Worm (Caenorhabditis elegans) whole organism, L4 larva: ENCODE results near the gene C34B4.5.
"Not testable (repeated sequence)": the region's sequence is repeated elsewhere in the genome, so short reads cannot be mapped to it uniquely, and the experiment has no call there.

ENCODE experiments used
- D1046.2 ChIP-seq: fragments of 200-800 bp; sonication (Bioruptor generic); IDR thresholded peaks from 2 replicates; pipeline ENCODE4 v1.3.6; 2022; ENCODE audit warnings: missing genetic modification characterization, missing compliant biosample characterization
- F44E2.7 ChIP-seq: fragments of 200-800 bp; sonication (Bioruptor generic); IDR thresholded peaks from 2 replicates; pipeline ENCODE4 v2.1.2; 2022; ENCODE audit warnings: missing genetic modification characterization, missing compliant biosample characterization
- F49E8.2 ChIP-seq: sonication (generic microtip); optimal IDR thresholded peaks from 2 replicates; lab custom pipeline; 2016; ENCODE audit warnings: missing compliant biosample characterization, mild to moderate bottlenecking, missing genetic modification characterization, borderline replicate concordance
- R02D3.7 ChIP-seq: fragments of 150-350 bp; sonication (generic microtip); optimal IDR thresholded peaks from 3 replicates; lab custom pipeline; 2014; ENCODE audit warnings: missing biosample characterization, missing genetic modification characterization
- T20F7.1 ChIP-seq: fragments of 200-800 bp; sonication (Bioruptor generic); optimal IDR thresholded peaks from 2 replicates; lab custom pipeline; 2018; ENCODE audit warnings: mild to moderate bottlenecking, missing genetic modification characterization, missing compliant biosample characterization
- Y105C5A.15 ChIP-seq: fragments of 200-800 bp; sonication (Bioruptor generic); IDR thresholded peaks from 2 replicates; pipeline ENCODE4 v1.3.6; 2022; ENCODE audit warnings: missing genetic modification characterization, missing compliant biosample characterization
- ZK337.2 ChIP-seq: fragments of 200-800 bp; sonication (Bioruptor generic); IDR thresholded peaks from 2 replicates; pipeline ENCODE4 v1.3.6; 2022; ENCODE audit warnings: missing genetic modification reagents, missing genetic modification characterization, missing compliant biosample characterization
- ZK546.5 ChIP-seq, 2 experiments: sonication (generic microtip); optimal IDR thresholded peaks; 2 replicates each; lab custom pipeline; 2017; ENCODE audit warnings: missing biosample characterization in 2 of 2, missing genetic modification characterization in 2 of 2
- aly-2 ChIP-seq: sonication (generic microtip); optimal IDR thresholded peaks from 2 replicates; lab custom pipeline; 2018; ENCODE audit warnings: missing biosample characterization, missing genetic modification characterization
- ama-1 ChIP-seq: fragments of 150-350 bp; optimal IDR thresholded peaks from 2 replicates; lab custom pipeline; 2014; ENCODE audit warnings: inconsistent platforms, mixed read lengths
- ceh-20 ChIP-seq: fragments of 200-800 bp; sonication (Bioruptor generic); IDR thresholded peaks from 2 replicates; pipeline ENCODE4 v1.3.6; 2022; ENCODE audit warnings: missing genetic modification reagents, missing genetic modification characterization, missing compliant biosample characterization
- ceh-28 ChIP-seq: fragments of 150-350 bp; optimal IDR thresholded peaks from 2 replicates; lab custom pipeline; 2014; ENCODE audit warnings: missing biosample characterization, missing genetic modification reagents, missing genetic modification characterization
- ceh-62 ChIP-seq: sonication (generic microtip); optimal IDR thresholded peaks from 2 replicates; lab custom pipeline; 2017; ENCODE audit warnings: missing biosample characterization, missing genetic modification characterization
- ces-1 ChIP-seq: fragments of 150-350 bp; sonication (generic microtip); optimal IDR thresholded peaks from 4 replicates; lab custom pipeline; 2014; ENCODE audit warnings: missing biosample characterization, missing genetic modification reagents, missing genetic modification characterization
- cey-2 ChIP-seq: sonication (generic microtip); optimal IDR thresholded peaks from 3 replicates; lab custom pipeline; 2017; ENCODE audit warnings: missing genetic modification characterization, mild to moderate bottlenecking, missing compliant biosample characterization, antibody characterized with exemption, borderline replicate concordance; ENCODE audit not compliant: insufficient read depth
- daf-12 ChIP-seq: fragments of 150-350 bp; optimal IDR thresholded peaks from 2 replicates; lab custom pipeline; 2014; ENCODE audit warnings: missing biosample characterization, missing genetic modification reagents, missing genetic modification characterization
- daf-16 ChIP-seq, 3 experiments: sonication (generic microtip); optimal IDR thresholded peaks; 2 replicates each; lab custom pipeline; 2016 to 2017; ENCODE audit warnings: missing genetic modification characterization in 3 of 3, missing genetic modification reagents in 3 of 3, mild to moderate bottlenecking in 2 of 3, missing compliant biosample characterization in 2 of 3, missing biosample characterization in 1 of 3, moderate library complexity in 1 of 3
- daf-19 ChIP-seq: fragments of 200-800 bp; sonication (Bioruptor generic); conservative IDR thresholded peaks from 2 replicates; pipeline ENCODE4 v1.3.6; 2022; ENCODE audit warnings: missing genetic modification characterization, missing compliant biosample characterization
- dmd-6 ChIP-seq: fragments of 200-800 bp; sonication (Bioruptor generic); IDR thresholded peaks from 2 replicates; pipeline ENCODE4 v1.3.6; 2022; ENCODE audit warnings: missing genetic modification reagents, missing genetic modification characterization, missing compliant biosample characterization
- dve-1 ChIP-seq: sonication (generic microtip); optimal IDR thresholded peaks from 2 replicates; lab custom pipeline; 2017; ENCODE audit warnings: antibody characterized with exemption, mild to moderate bottlenecking, missing genetic modification characterization, missing compliant biosample characterization; ENCODE audit not compliant: insufficient read depth
- hif-1 ChIP-seq, 2 experiments: sonication (generic microtip); optimal IDR thresholded peaks; 2 replicates each; lab custom pipeline; 2016 to 2017; ENCODE audit warnings: missing compliant biosample characterization in 2 of 2, missing genetic modification characterization in 2 of 2, missing genetic modification reagents in 2 of 2, missing genotype in 2 of 2, mild to moderate bottlenecking in 1 of 2
- hmg-1.1 ChIP-seq: fragments of 200-800 bp; sonication (Bioruptor generic); IDR thresholded peaks from 2 replicates; pipeline ENCODE4 v1.3.6; 2022; ENCODE audit warnings: missing genetic modification reagents, missing genetic modification characterization, missing compliant biosample characterization
- lin-1 ChIP-seq: fragments of 200-800 bp; sonication (Bioruptor generic); IDR thresholded peaks from 2 replicates; pipeline ENCODE4 v1.3.6; 2022; ENCODE audit warnings: missing genetic modification reagents, missing genetic modification characterization, missing compliant biosample characterization
- lin-13 ChIP-seq: fragments of 150-350 bp; optimal IDR thresholded peaks from 2 replicates; lab custom pipeline; 2014; ENCODE audit warnings: missing biosample characterization, missing genetic modification reagents, missing genetic modification characterization
- mdt-29 ChIP-seq: fragments of 200-800 bp; sonication (Bioruptor generic); IDR thresholded peaks from 2 replicates; pipeline ENCODE4 v1.3.6; 2022; ENCODE audit warnings: missing genetic modification reagents, missing genetic modification characterization, missing compliant biosample characterization
- mep-1 ChIP-seq: fragments of 150-350 bp; sonication (generic microtip); optimal IDR thresholded peaks from 3 replicates; lab custom pipeline; 2014; ENCODE audit warnings: missing biosample characterization, missing genetic modification characterization
- mes-2 ChIP-seq: sonication (generic microtip); optimal IDR thresholded peaks from 2 replicates; lab custom pipeline; 2016; ENCODE audit warnings: missing genotype, mild to moderate bottlenecking, missing genetic modification characterization, missing compliant biosample characterization; ENCODE audit not compliant: poor library complexity, severe bottlenecking
- mxl-2 ChIP-seq: fragments of 200-800 bp; sonication (Bioruptor generic); conservative IDR thresholded peaks from 2 replicates; pipeline ENCODE4 v1.3.6; 2022; ENCODE audit warnings: missing genetic modification reagents, missing genetic modification characterization, missing compliant biosample characterization
- mxl-3 ChIP-seq: fragments of 200-800 bp; sonication (Bioruptor generic); optimal IDR thresholded peaks from 2 replicates; lab custom pipeline; 2018; ENCODE audit warnings: mild to moderate bottlenecking, missing genetic modification characterization, missing compliant biosample characterization
- nhr-11 ChIP-seq: fragments of 150-350 bp; optimal IDR thresholded peaks from 2 replicates; lab custom pipeline; 2014; ENCODE audit warnings: missing biosample characterization, missing genetic modification characterization
- nhr-25 ChIP-seq: sonication (generic microtip); optimal IDR thresholded peaks from 2 replicates; lab custom pipeline; 2017; ENCODE audit warnings: missing genetic modification characterization, mild to moderate bottlenecking, missing compliant biosample characterization, antibody characterized with exemption, moderate library complexity, borderline replicate concordance; ENCODE audit not compliant: insufficient read depth
- nhr-77 ChIP-seq: fragments of 150-350 bp; optimal IDR thresholded peaks from 2 replicates; lab custom pipeline; 2014; ENCODE audit warnings: missing biosample characterization, missing genetic modification characterization
- php-3 ChIP-seq: fragments of 200-800 bp; sonication (Bioruptor generic); IDR thresholded peaks from 2 replicates; pipeline ENCODE4 v1.3.6; 2022; ENCODE audit warnings: missing genetic modification reagents, missing genetic modification characterization, missing compliant biosample characterization
- pqm-1 ChIP-seq: sonication (generic microtip); optimal IDR thresholded peaks from 2 replicates; lab custom pipeline; 2017; ENCODE audit warnings: missing biosample characterization, missing genetic modification characterization
- rbr-2 ChIP-seq: sonication (generic microtip); optimal IDR thresholded peaks from 2 replicates; lab custom pipeline; 2016; ENCODE audit warnings: missing genotype, missing genetic modification characterization, missing compliant biosample characterization
- skn-1 ChIP-seq: fragments of 150-350 bp; optimal IDR thresholded peaks from 2 replicates; lab custom pipeline; 2014; ENCODE audit warnings: missing biosample characterization, missing genetic modification characterization
- snpc-1.2 ChIP-seq: fragments of 200-800 bp; sonication (Bioruptor generic); IDR thresholded peaks from 2 replicates; pipeline ENCODE4 v1.3.6; 2022; ENCODE audit warnings: missing genetic modification reagents, missing genetic modification characterization, missing compliant biosample characterization
- spr-3 ChIP-seq: fragments of 200-800 bp; sonication (Bioruptor generic); optimal IDR thresholded peaks from 2 replicates; lab custom pipeline; 2018; ENCODE audit warnings: mild to moderate bottlenecking, missing genetic modification characterization, missing compliant biosample characterization
- unc-130 ChIP-seq: sonication (generic microtip); optimal IDR thresholded peaks from 2 replicates; lab custom pipeline; 2016; ENCODE audit warnings: missing genetic modification reagents, missing genetic modification characterization, missing compliant biosample characterization
- vab-7 ChIP-seq: fragments of 200-800 bp; sonication (Bioruptor generic); IDR thresholded peaks from 2 replicates; pipeline ENCODE4 v1.3.6; 2022; ENCODE audit warnings: missing genetic modification reagents, missing genetic modification characterization, missing compliant biosample characterization
- zfp-3 ChIP-seq: fragments of 200-800 bp; sonication (Bioruptor generic); conservative IDR thresholded peaks from 2 replicates; pipeline ENCODE4 v1.3.6; 2022; ENCODE audit warnings: missing genetic modification reagents, missing genetic modification characterization, missing compliant biosample characterization
- zip-11 ChIP-seq: fragments of 200-800 bp; sonication (Bioruptor generic); IDR thresholded peaks from 2 replicates; pipeline ENCODE4 v1.3.6; 2022; ENCODE audit warnings: missing genetic modification characterization, missing compliant biosample characterization

The C34B4.5 gene

ce11 chrV:13130439-13130840 is 34.7 kb downstream of the C34B4.5 start (continued):
- TF ChIP-seq F44E2.7 (GFP tag; lab: Robert Waterston, UW) (no peak), spr-3 (GFP tag; lab: Kevin White, UChicago) (no peak), snpc-1.2 (0 out of 2 replicates have a peak, but pooled peaks have one; percentile 9), hmg-1.1 (GFP tag; lab: Robert Waterston, UW) (peak; percentile 86), zfp-3 (GFP tag; lab: Robert Waterston, UW) (no peak), aly-2 (tag; lab: Kevin White, UChicago) (no peak), T20F7.1 (peak; percentile 24), ZK337.2 (0 out of 2 replicates have a peak, but pooled peaks have one; percentile 20), pqm-1 (tag; lab: Kevin White, UChicago) (peak; percentile 52), ces-1 (GFP tag; lab: Kevin White, UChicago) (no peak)

ce11 chrV:13131487-13131886 is 35.7 kb downstream of the C34B4.5 start:
- TF ChIP-seq F49E8.2 (tag; lab: Kevin White, UChicago) (peak; percentile 11), php-3 (GFP tag; lab: Robert Waterston, UW) (no peak), unc-130 (peak; percentile 68)

ce11 chrV:13133380-13133779 is 37.6 kb downstream of the C34B4.5 start, which contains the start of gene B0365.9:
Gene B0365.9 (minus strand): TSS chrV:13133565.
- TF ChIP-seq cey-2 (no peak), Y105C5A.15 (no peak), zfp-3 (GFP tag; lab: Robert Waterston, UW) (no peak), zip-11 (GFP tag; lab: Robert Waterston, UW) (no peak), R02D3.7 (no peak), nhr-25 (tag; lab: Kevin White, UChicago) (no peak), nhr-11 (tag; lab: Kevin White, UChicago) (no peak)

ce11 chrV:13134786-13135185 is 39.0 kb downstream of the C34B4.5 start, which contains the start of gene clec-225:
Gene clec-225 (minus strand): TSS chrV:13134886.
- not testable (repeated sequence) for TF ChIP-seq dmd-6 (GFP tag; lab: Robert Waterston, UW); R02D3.7; dve-1 (tag; lab: Kevin White, UChicago)

ce11 chrV:13137955-13138354 is 42.2 kb downstream of the C34B4.5 start, which contains the start of gene clec-41:
Gene clec-41 (minus strand): TSS chrV:13138101.
- TF ChIP-seq ceh-28 (tag; lab: Kevin White, UChicago) (no peak), mes-2 (tag; lab: Kevin White, UChicago) (no peak), nhr-77 (tag; lab: Kevin White, UChicago) (no peak), daf-12 (tag; lab: Kevin White, UChicago) (no peak), vab-7 (GFP tag; lab: Robert Waterston, UW) (no peak), ceh-20 (GFP tag; lab: Robert Waterston, UW) (no peak), spr-3 (GFP tag; lab: Kevin White, UChicago) (no peak), ama-1 (lab: Kevin White, UChicago) (no peak), lin-1 (peak; percentile 85), hif-1 (tag; optimal IDR thresholded peaks at IDR 0.05; lab: Kevin White, UChicago) (no peak), lin-13 (GFP tag; lab: Kevin White, UChicago) (no peak), pqm-1 (tag; lab: Kevin White, UChicago) (peak; percentile 91), ZK546.5 (tag; optimal IDR thresholded peaks at IDR 0.05; lab: Kevin White, UChicago) (no peak), dmd-6 (GFP tag; lab: Robert Waterston, UW) (peak; percentile 82), mxl-2 (no peak), rbr-2 (tag; lab: Kevin White, UChicago) (no peak), ceh-62 (tag; lab: Kevin White, UChicago) (no peak), daf-16 (GFP tag; optimal IDR thresholded peaks at IDR 0.05; lab: Kevin White, UChicago) (no peak), daf-16 (tag; optimal IDR thresholded peaks at IDR 0.05; lab: Kevin White, UChicago) (no peak), ces-1 (GFP tag; lab: Kevin White, UChicago) (no peak), mep-1 (no peak), mxl-3 (GFP tag; lab: Kevin White, UChicago) (peak; percentile 31), daf-19 (no peak), D1046.2 (GFP tag; lab: Robert Waterston, UW) (no peak), R02D3.7 (no peak), skn-1 (tag; lab: Kevin White, UChicago) (no peak), mdt-29 (GFP tag; lab: Robert Waterston, UW) (no peak), php-3 (GFP tag; lab: Robert Waterston, UW) (peak; percentile 34; the same call in 1 of the 2 replicates), ZK337.2 (no peak)
